Fruit fly (Drosophila melanogaster): Measurements from ENCODE around the gene CG14671.

CG14671 gene

DNA sequence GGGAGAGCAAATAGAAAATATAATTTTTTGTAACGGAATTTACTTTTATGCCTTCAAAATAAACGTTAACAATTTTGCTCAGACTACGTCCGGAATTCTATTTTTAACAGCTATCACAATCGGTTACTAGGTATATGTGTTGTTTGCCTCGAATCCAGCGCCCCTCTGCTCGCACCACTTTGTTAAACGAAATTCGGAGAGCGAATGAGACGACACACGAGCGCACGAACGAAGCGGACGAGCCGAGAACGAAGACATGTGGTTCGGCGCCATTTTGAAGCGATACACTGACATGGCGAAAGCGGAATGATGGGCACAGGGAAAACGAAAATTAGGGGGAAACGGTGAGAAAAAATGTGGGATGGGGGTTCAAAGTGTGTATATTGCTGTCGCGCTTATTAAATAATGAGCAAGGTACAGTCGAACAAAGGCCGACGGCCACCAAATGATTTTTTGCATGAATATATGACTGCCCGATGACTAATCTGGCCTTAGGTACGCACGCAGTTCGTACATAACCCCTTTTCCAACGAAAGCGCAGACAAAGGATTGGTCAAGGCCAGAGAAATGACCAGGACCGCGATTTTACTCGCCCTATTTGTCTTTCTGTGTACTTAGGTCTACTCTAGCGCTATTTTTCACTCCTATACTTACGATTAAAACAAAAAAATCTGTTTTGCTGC, 35.9 kb upstream of the CG14671 start:
- TF ChIP-seq br (GFP tag; optimal IDR thresholded peaks at IDR 0.05) (peak; percentile 28), Hr78 (GFP tag; optimal IDR thresholded peaks at IDR 0.05) (no peak), usp (GFP tag; optimal IDR thresholded peaks at IDR 0.05) (no peak), lola (GFP tag; optimal IDR thresholded peaks at IDR 0.05) (no peak), Hr83 (GFP tag; optimal IDR thresholded peaks at IDR 0.05; ENCODE audit: poor library complexity, severe bottlenecking) (peak; percentile 71), fru (GFP tag; optimal IDR thresholded peaks at IDR 0.05) (peak; percentile 1), h (GFP tag; optimal IDR thresholded peaks at IDR 0.05) (peak; percentile 65), CG9705 (GFP tag; optimal IDR thresholded peaks at IDR 0.05) (no peak), tai (GFP tag; optimal IDR thresholded peaks at IDR 0.05) (no peak), OdsH (GFP tag; optimal IDR thresholded peaks at IDR 0.05) (no peak), Vsx2 (GFP tag; optimal IDR thresholded peaks at IDR 0.05; ENCODE audit: partially characterized antibody) (no peak), GATAd (GFP tag; optimal IDR thresholded peaks at IDR 0.05) (no peak), CG32264 (GFP tag; optimal IDR thresholded peaks at IDR 0.05) (peak; percentile 50), Mio (GFP tag; optimal IDR thresholded peaks at IDR 0.05) (no peak), dl (GFP tag; optimal IDR thresholded peaks at IDR 0.05; ENCODE audit: insufficient read depth in 1 of 2, partially characterized antibody in 2 of 2) (peak; percentile 8 to 39), CrebA (GFP tag; optimal IDR thresholded peaks at IDR 0.05; ENCODE audit: borderline replicate concordance) (no peak), dmrt93B (GFP tag; optimal IDR thresholded peaks at IDR 0.05) (no peak), HLH106 (tag; optimal IDR thresholded peaks at IDR 0.05) (no peak), Myc (optimal IDR thresholded peaks at IDR 0.05) (peak; percentile 22), Abd-B (GFP tag; optimal IDR thresholded peaks at IDR 0.05) (no peak), sage (GFP tag; optimal IDR thresholded peaks at IDR 0.05) (no peak), Jra (GFP tag; optimal IDR thresholded peaks at IDR 0.05) (no peak), rgr (GFP tag; optimal IDR thresholded peaks at IDR 0.05) (peak; percentile 52), N (GFP tag; optimal IDR thresholded peaks at IDR 0.05) (no peak), foxo (GFP tag; optimal IDR thresholded peaks at IDR 0.05) (peak; percentile 10 to 71), Hnf4 (GFP tag; optimal IDR thresholded peaks at IDR 0.05) (peak; percentile 76), brk (GFP tag; optimal IDR thresholded peaks at IDR 0.05) (peak; percentile 75), pan (optimal IDR thresholded peaks at IDR 0.05) (no peak), Rel (GFP tag; optimal IDR thresholded peaks at IDR 0.05) (no peak), Rel (tag; optimal IDR thresholded peaks at IDR 0.05) (peak; percentile 64), Sp1 (GFP tag; optimal IDR thresholded peaks at IDR 0.05) (peak; percentile 35), sv (GFP tag; optimal IDR thresholded peaks at IDR 0.05) (no peak), psq (GFP tag; optimal IDR thresholded peaks at IDR 0.05) (peak; percentile 96), ey (GFP tag; optimal IDR thresholded peaks at IDR 0.05) (no peak), jim (GFP tag; optimal IDR thresholded peaks at IDR 0.05) (no peak), dsf (GFP tag; optimal IDR thresholded peaks at IDR 0.05; ENCODE audit: borderline replicate concordance) (no peak), woc (GFP tag; optimal IDR thresholded peaks at IDR 0.05) (no peak), Dif (GFP tag; optimal IDR thresholded peaks at IDR 0.05; ENCODE audit: partially characterized antibody) (peak; percentile 64), Dfd (GFP tag; optimal IDR thresholded peaks at IDR 0.05) (no peak)

dm6 chr3R:5599521-5600360, 35.1 kb upstream of the CG14671 start:
- no peak for TF ChIP-seq h (GFP tag; optimal IDR thresholded peaks at IDR 0.05)
- no peak for TF ChIP-seq fru (GFP tag; optimal IDR thresholded peaks at IDR 0.05)
- TF ChIP-seq rgr (GFP tag; optimal IDR thresholded peaks at IDR 0.05) = no peak
- TF ChIP-seq psq (GFP tag; optimal IDR thresholded peaks at IDR 0.05) = no peak
- TF ChIP-seq usp (GFP tag; optimal IDR thresholded peaks at IDR 0.05) = no peak
- no peak for TF ChIP-seq Sp1 (GFP tag; optimal IDR thresholded peaks at IDR 0.05)
- no peak for TF ChIP-seq GATAd (GFP tag; optimal IDR thresholded peaks at IDR 0.05)
- peak; percentile 39 for TF ChIP-seq Myc (optimal IDR thresholded peaks at IDR 0.05)
- TF ChIP-seq sv (GFP tag; optimal IDR thresholded peaks at IDR 0.05) = no peak
- TF ChIP-seq dmrt93B (GFP tag; optimal IDR thresholded peaks at IDR 0.05) = no peak
- TF ChIP-seq dsf (GFP tag; optimal IDR thresholded peaks at IDR 0.05; ENCODE audit: borderline replicate concordance) = no peak
- TF ChIP-seq br (GFP tag; optimal IDR thresholded peaks at IDR 0.05) = no peak
- no peak for TF ChIP-seq CG9705 (GFP tag; optimal IDR thresholded peaks at IDR 0.05)
- no peak for TF ChIP-seq CrebA (GFP tag; optimal IDR thresholded peaks at IDR 0.05; ENCODE audit: borderline replicate concordance)
- TF ChIP-seq Vsx2 (GFP tag; optimal IDR thresholded peaks at IDR 0.05; ENCODE audit: partially characterized antibody) = no peak
- TF ChIP-seq lola (GFP tag; optimal IDR thresholded peaks at IDR 0.05) = no peak
- no peak for TF ChIP-seq Abd-B (GFP tag; optimal IDR thresholded peaks at IDR 0.05)
- no peak for TF ChIP-seq foxo (GFP tag; optimal IDR thresholded peaks at IDR 0.05)
- TF ChIP-seq Hr83 (GFP tag; optimal IDR thresholded peaks at IDR 0.05; ENCODE audit: poor library complexity, severe bottlenecking) = peak; percentile 27
- TF ChIP-seq woc (GFP tag; optimal IDR thresholded peaks at IDR 0.05) = peak; percentile 1
- peak; percentile 6 for TF ChIP-seq Dif (GFP tag; optimal IDR thresholded peaks at IDR 0.05; ENCODE audit: partially characterized antibody)
- peak in 1 of 2 experiments; percentile 56 for TF ChIP-seq dl (GFP tag; optimal IDR thresholded peaks at IDR 0.05; ENCODE audit: insufficient read depth in 1 of 2, partially characterized antibody in 2 of 2)
- peak; percentile 16 for TF ChIP-seq OdsH (GFP tag; optimal IDR thresholded peaks at IDR 0.05)
- peak; percentile 55 for TF ChIP-seq jim (GFP tag; optimal IDR thresholded peaks at IDR 0.05)
- no peak for TF ChIP-seq sage (GFP tag; optimal IDR thresholded peaks at IDR 0.05)
